Worm (Caenorhabditis elegans) whole organism, L1 larva: ENCODE measurements around the gene evl-20.

ENCODE experiments used
- dpl-1 ChIP-seq, 3 experiments: fragments of 150-350 bp in 2 of 3; sonication (generic microtip) in 1 of 3; optimal IDR thresholded peaks; 2 replicates each; lab custom pipeline; 2014 to 2017; ENCODE audit warnings: missing biosample characterization in 3 of 3, missing genetic modification characterization in 3 of 3, missing genetic modification reagents in 3 of 3
- efl-1 ChIP-seq, 4 experiments: fragments of 150-350 bp; optimal IDR thresholded peaks in 3 of 4; peaks in 1 of 4; 1 replicate in 1 of 4; 2 replicates in 3 of 4; lab custom pipeline; 2014; ENCODE audit warnings: missing biosample characterization in 2 of 4, missing genetic modification characterization in 2 of 4, missing genetic modification reagents in 2 of 4
- lin-39 ChIP-seq: fragments of 150-350 bp; optimal IDR thresholded peaks from 2 replicates; lab custom pipeline; 2014; ENCODE audit warnings: missing biosample characterization, missing genetic modification reagents, missing genetic modification characterization
- mdl-1 ChIP-seq, 2 experiments: fragments of 150-350 bp; optimal IDR thresholded peaks; 2 replicates each; lab custom pipeline; 2014 to 2017; ENCODE audit warnings: missing biosample characterization in 2 of 2, missing genetic modification characterization in 2 of 2, inconsistent platforms in 1 of 2
- nhr-237 ChIP-seq: fragments of 150-350 bp; optimal IDR thresholded peaks from 2 replicates; lab custom pipeline; 2014; ENCODE audit warnings: missing biosample characterization, missing genetic modification characterization
- nhr-28 ChIP-seq: fragments of 150-350 bp; optimal IDR thresholded peaks from 2 replicates; lab custom pipeline; 2014; ENCODE audit warnings: missing biosample characterization, missing genetic modification characterization
- nhr-77 ChIP-seq: fragments of 150-350 bp; optimal IDR thresholded peaks from 2 replicates; lab custom pipeline; 2014; ENCODE audit warnings: missing biosample characterization, missing genetic modification characterization

ce11 chrII:8415035-8415434 is 29.1 kb upstream of the evl-20 start:
- TF ChIP-seq nhr-237 (tag; lab: Kevin White, UChicago): no peak
- no peak for TF ChIP-seq dpl-1 (GFP tag; optimal IDR thresholded peaks at IDR 0.05; lab: Kevin White, UChicago)
- TF ChIP-seq nhr-28 (tag; lab: Kevin White, UChicago): no peak
- TF ChIP-seq lin-39 (tag; lab: Kevin White, UChicago): no peak
- no peak for TF ChIP-seq nhr-77 (tag; lab: Kevin White, UChicago)
- no peak for TF ChIP-seq mdl-1 (tag; optimal IDR thresholded peaks at IDR 0.05; lab: Kevin White, UChicago)
- no peak for TF ChIP-seq efl-1 (optimal IDR thresholded peaks at IDR 0.05; lab: Kevin White, UChicago)
- no peak for TF ChIP-seq efl-1 (GFP tag; optimal IDR thresholded peaks at IDR 0.05 in 1 of 2; lab: Kevin White, UChicago)
